Fruit fly (Drosophila melanogaster) whole organism, prepupa: ENCODE results near the gene Bace.

ENCODE experiments used
- CG10631 ChIP-seq: fragments of 200-800 bp; sonication (Bioruptor generic); optimal IDR thresholded peaks from 2 replicates; lab custom pipeline; 2016; ENCODE audit warnings: missing biosample characterization, missing genetic modification characterization
- CG11294 ChIP-seq: fragments of 200-800 bp; sonication (Bioruptor generic); IDR thresholded peaks from 2 replicates; pipeline ENCODE4 v1.3.6; 2022; ENCODE audit warnings: missing biosample characterization, missing genetic modification characterization
- CG11762 ChIP-seq: fragments of 200-800 bp; sonication (Bioruptor generic); optimal IDR thresholded peaks from 3 replicates; lab custom pipeline; 2016; ENCODE audit warnings: missing biosample characterization, missing genetic modification characterization; ENCODE audit not compliant: insufficient read depth
- CG3032 ChIP-seq: fragments of 200-800 bp; optimal IDR thresholded peaks from 2 replicates; lab custom pipeline; 2019; ENCODE audit warnings: missing biosample characterization, mild to moderate bottlenecking, missing genetic modification characterization, moderate library complexity
- CG31627 ChIP-seq: fragments of 200-800 bp; sonication (Bioruptor generic); optimal IDR thresholded peaks from 3 replicates; lab custom pipeline; 2016; ENCODE audit warnings: missing biosample characterization, missing genetic modification characterization
- CG34406 ChIP-seq: fragments of 200-800 bp; sonication (Bioruptor generic); optimal IDR thresholded peaks from 3 replicates; lab custom pipeline; 2016; ENCODE audit warnings: missing biosample characterization, missing genetic modification characterization
- CG3919 ChIP-seq: fragments of 200-800 bp; sonication (Bioruptor generic); optimal IDR thresholded peaks from 3 replicates; lab custom pipeline; 2016; ENCODE audit warnings: missing biosample characterization, missing genetic modification characterization
- CG4318 ChIP-seq: fragments of 200-800 bp; sonication (Bioruptor generic); optimal IDR thresholded peaks from 3 replicates; lab custom pipeline; 2017; ENCODE audit warnings: missing biosample characterization, mild to moderate bottlenecking, missing genetic modification characterization
- CG6163 ChIP-seq: fragments of 200-800 bp; sonication (Bioruptor generic); IDR thresholded peaks from 3 replicates; pipeline ENCODE4 v1.3.6; 2022; ENCODE audit warnings: missing biosample characterization, missing genetic modification characterization
- CG6276 ChIP-seq: fragments of 200-800 bp; sonication (Bioruptor generic); optimal IDR thresholded peaks from 2 replicates; lab custom pipeline; 2017; ENCODE audit warnings: missing biosample characterization, mild to moderate bottlenecking, missing genetic modification characterization
- CG6792 ChIP-seq: fragments of 200-800 bp; sonication (Bioruptor generic); optimal IDR thresholded peaks from 3 replicates; lab custom pipeline; 2016; ENCODE audit warnings: missing biosample characterization, missing genetic modification characterization
- CG6854 ChIP-seq: fragments of 200-800 bp; sonication (Bioruptor generic); optimal IDR thresholded peaks from 2 replicates; lab custom pipeline; 2017; ENCODE audit warnings: missing biosample characterization, mild to moderate bottlenecking, missing genetic modification characterization
- CG7368 ChIP-seq: fragments of 200-800 bp; sonication (Bioruptor generic); optimal IDR thresholded peaks from 3 replicates; lab custom pipeline; 2016; ENCODE audit warnings: missing biosample characterization, missing genetic modification characterization
- CG8632 ChIP-seq: fragments of 200-800 bp; sonication (Bioruptor generic); optimal IDR thresholded peaks from 3 replicates; lab custom pipeline; 2016; ENCODE audit warnings: missing biosample characterization, missing genetic modification characterization
- Eip75B ChIP-seq: fragments of 200-800 bp; sonication (Bioruptor generic); optimal IDR thresholded peaks from 3 replicates; lab custom pipeline; 2016; ENCODE audit warnings: missing biosample characterization, missing genetic modification characterization
- Eip78C ChIP-seq: fragments of 200-800 bp; sonication (Bioruptor generic); peaks from one replicate; lab custom pipeline; 2016; ENCODE audit warnings: missing biosample characterization, missing genetic modification characterization
- Ets21C ChIP-seq: fragments of 200-800 bp; sonication (Bioruptor generic); optimal IDR thresholded peaks from 3 replicates; lab custom pipeline; 2016; ENCODE audit warnings: missing biosample characterization, missing genetic modification characterization
- Ets96B ChIP-seq: fragments of 200-800 bp; optimal IDR thresholded peaks from 2 replicates; lab custom pipeline; 2019; ENCODE audit warnings: missing biosample characterization, mild to moderate bottlenecking, missing genetic modification characterization, moderate library complexity
- Hr38 ChIP-seq: sonication (Bioruptor generic); optimal IDR thresholded peaks from 2 replicates; lab custom pipeline; 2016; ENCODE audit warnings: missing biosample characterization, missing genetic modification characterization
- Hr39 ChIP-seq: fragments of 200-800 bp; sonication (Bioruptor generic); optimal IDR thresholded peaks from 2 replicates; lab custom pipeline; 2016; ENCODE audit warnings: missing biosample characterization, missing genetic modification characterization
- Hr4 ChIP-seq: fragments of 200-800 bp; sonication (Bioruptor generic); optimal IDR thresholded peaks from 3 replicates; lab custom pipeline; 2016; ENCODE audit warnings: missing biosample characterization, missing genetic modification characterization
- Lpt ChIP-seq: fragments of 200-800 bp; sonication (Bioruptor generic); optimal IDR thresholded peaks from 3 replicates; lab custom pipeline; 2016; ENCODE audit warnings: missing biosample characterization, missing genetic modification characterization
- Met ChIP-seq: fragments of 200-800 bp; sonication (Bioruptor generic); optimal IDR thresholded peaks from 3 replicates; lab custom pipeline; 2016; ENCODE audit warnings: missing biosample characterization, missing genetic modification characterization
- OdsH ChIP-seq: fragments of 200-800 bp; sonication (Bioruptor generic); optimal IDR thresholded peaks from 3 replicates; lab custom pipeline; 2016; ENCODE audit warnings: missing biosample characterization, missing genetic modification characterization
- Sox102F ChIP-seq: fragments of 200-800 bp; sonication (Bioruptor generic); optimal IDR thresholded peaks from 2 replicates; lab custom pipeline; 2016; ENCODE audit warnings: missing biosample characterization, mild to moderate bottlenecking, missing genetic modification characterization
- Sox14 ChIP-seq: fragments of 200-800 bp; sonication (Bioruptor generic); optimal IDR thresholded peaks from 3 replicates; lab custom pipeline; 2016; ENCODE audit warnings: missing biosample characterization, missing genetic modification characterization
- achi ChIP-seq: fragments of 200-800 bp; sonication (Bioruptor generic); optimal IDR thresholded peaks from 3 replicates; lab custom pipeline; 2016; ENCODE audit warnings: missing biosample characterization, missing genetic modification characterization
- acj6 ChIP-seq: fragments of 200-800 bp; sonication (Bioruptor generic); optimal IDR thresholded peaks from 3 replicates; lab custom pipeline; 2016; ENCODE audit warnings: missing biosample characterization, missing genetic modification characterization
- cyc ChIP-seq: fragments of 200-800 bp; sonication (Bioruptor generic); optimal IDR thresholded peaks from 3 replicates; lab custom pipeline; 2016; ENCODE audit warnings: missing biosample characterization, missing genetic modification characterization
- dac ChIP-seq: fragments of 200-800 bp; sonication (Bioruptor generic); optimal IDR thresholded peaks from 2 replicates; lab custom pipeline; 2017; ENCODE audit warnings: missing biosample characterization, mild to moderate bottlenecking, missing genetic modification characterization
- esn ChIP-seq: fragments of 200-800 bp; sonication (Bioruptor generic); optimal IDR thresholded peaks from 2 replicates; lab custom pipeline; 2016; ENCODE audit warnings: missing biosample characterization, mild to moderate bottlenecking, missing genetic modification characterization, moderate library complexity
- fd59A ChIP-seq: fragments of 200-800 bp; sonication (Bioruptor generic); optimal IDR thresholded peaks from 2 replicates; lab custom pipeline; 2017; ENCODE audit warnings: missing biosample characterization, mild to moderate bottlenecking, missing genetic modification characterization, missing genetic modification reagents
- fd85E ChIP-seq: fragments of 200-800 bp; sonication (Bioruptor generic); optimal IDR thresholded peaks from 3 replicates; lab custom pipeline; 2016; ENCODE audit warnings: missing biosample characterization, missing genetic modification characterization
- fkh ChIP-seq: fragments of 200-800 bp; sonication (Bioruptor generic); optimal IDR thresholded peaks from 3 replicates; lab custom pipeline; 2017; ENCODE audit warnings: missing biosample characterization, mild to moderate bottlenecking, missing genetic modification characterization, moderate library complexity
- lz ChIP-seq: fragments of 200-800 bp; sonication (Bioruptor generic); optimal IDR thresholded peaks from 3 replicates; lab custom pipeline; 2016; ENCODE audit warnings: missing biosample characterization, missing genetic modification characterization
- pdm3 ChIP-seq: fragments of 200-800 bp; sonication (Bioruptor generic); optimal IDR thresholded peaks from 3 replicates; lab custom pipeline; 2016; ENCODE audit warnings: missing biosample characterization, missing genetic modification characterization
- spab ChIP-seq: fragments of 200-800 bp; sonication (Bioruptor generic); optimal IDR thresholded peaks from 2 replicates; lab custom pipeline; 2017; ENCODE audit warnings: missing biosample characterization, mild to moderate bottlenecking, missing genetic modification characterization, missing genetic modification reagents
- svp ChIP-seq: fragments of 200-800 bp; sonication (Bioruptor generic); peaks from one replicate; lab custom pipeline; 2016; ENCODE audit warnings: missing biosample characterization, missing genetic modification characterization
- topi ChIP-seq: fragments of 200-800 bp; sonication (Bioruptor generic); optimal IDR thresholded peaks from 3 replicates; lab custom pipeline; 2016; ENCODE audit warnings: missing biosample characterization, missing genetic modification characterization
- vri ChIP-seq: fragments of 200-800 bp; sonication (Bioruptor generic); optimal IDR thresholded peaks from 3 replicates; lab custom pipeline; 2016; ENCODE audit warnings: missing biosample characterization, mild to moderate bottlenecking, missing genetic modification characterization

The Bace gene

DNA sequence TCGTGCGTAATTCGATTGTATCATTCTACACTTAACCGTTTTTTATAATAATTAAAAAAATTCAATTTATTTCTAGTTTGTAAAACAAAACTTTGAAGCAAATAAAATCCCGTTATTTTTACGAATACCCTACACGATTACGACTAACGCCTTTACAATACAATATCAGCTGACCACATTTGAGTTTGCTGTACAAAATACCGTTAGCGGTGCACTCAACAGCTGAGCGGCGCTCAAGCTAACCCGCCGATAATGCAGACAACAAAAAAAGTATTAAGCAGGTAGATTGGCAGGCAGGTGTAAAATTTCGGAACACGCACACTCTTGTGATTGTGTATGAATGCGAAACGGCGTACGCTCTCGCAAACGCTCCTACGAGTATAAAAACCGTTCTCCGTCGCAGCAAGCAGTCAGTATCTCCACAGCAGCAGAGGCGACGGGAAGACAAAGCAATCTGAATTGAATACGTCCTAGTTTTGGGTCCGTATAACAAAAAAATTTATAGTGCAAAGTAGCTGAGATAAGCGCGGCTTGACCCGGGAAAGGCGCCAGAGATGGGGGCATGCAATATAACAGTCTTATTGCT is 25.7 kb upstream of the Bace start, which contains the start of gene Acer (continued):
- TF ChIP-seq CG6792 (GFP tag; lab: Kevin White, UChicago) (no peak), achi (GFP tag; lab: Kevin White, UChicago) (no peak), Sox14 (GFP tag; lab: Kevin White, UChicago) (peak; percentile 16), esn (GFP tag; lab: Kevin White, UChicago) (peak; percentile 26), CG6163 (GFP tag; lab: Robert Waterston, UW) (peak; percentile 41; the same call in 1 of the 3 replicates), CG7368 (GFP tag; lab: Kevin White, UChicago) (no peak), fkh (GFP tag; lab: Kevin White, UChicago) (no peak), Ets96B (tag; lab: Kevin White, UChicago) (no peak), pdm3 (GFP tag; lab: Kevin White, UChicago) (no peak), Hr38 (GFP tag; lab: Kevin White, UChicago) (no peak), Eip75B (GFP tag; lab: Kevin White, UChicago) (no peak), CG6276 (GFP tag; lab: Kevin White, UChicago) (no peak)
- TF ChIP-seq, all 60 proteins: peak for 9

dm6 chr2L:8519390-8519789 is 23.3 kb upstream of the Bace start, which contains the start of gene Sgp:
Gene Sgp, plus strand, starts transcription at chr2L:8519690.
- TF ChIP-seq CG6854 (GFP tag; lab: Kevin White, UChicago) = no peak
- no peak for TF ChIP-seq fd59A
- TF ChIP-seq Eip78C (GFP tag; lab: Kevin White, UChicago) = no peak

DNA sequence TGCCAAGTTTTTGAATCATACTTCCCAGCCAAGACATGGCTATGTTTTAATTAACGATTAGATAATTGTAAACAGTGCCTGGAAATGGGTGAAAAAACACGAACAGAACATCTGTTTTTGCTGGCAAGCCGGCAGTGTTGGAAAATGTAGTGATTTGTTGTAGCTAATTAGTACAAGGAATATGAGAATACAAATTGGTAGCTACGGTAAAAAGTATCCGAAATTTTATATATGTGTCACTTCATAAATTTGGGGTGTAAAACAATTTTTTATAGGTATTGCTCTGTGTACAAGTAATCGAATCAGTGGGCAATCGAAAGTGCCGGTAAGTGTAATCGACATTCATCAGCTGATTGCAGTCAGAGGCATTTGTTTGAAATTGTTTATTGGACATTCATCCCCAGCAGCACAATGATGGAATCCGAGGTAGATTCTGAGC is 21.2 kb upstream of the Bace start, which contains the start of the genes mRpL51 and Uba4:
mRpL51 (minus strand) TSS at position 125 of the 439 bp plus-strand sequence.
Uba4 (plus strand) TSS at position 156 of the 439 bp plus-strand sequence.
- TF ChIP-seq CG34406 (GFP tag; lab: Kevin White, UChicago) (peak; percentile 39), Sox14 (GFP tag; lab: Kevin White, UChicago) (peak; percentile 54), Ets21C (GFP tag; lab: Kevin White, UChicago) (no peak), spab (no peak), CG31627 (peak; percentile 55), Eip78C (GFP tag; lab: Kevin White, UChicago) (peak; percentile 74), lz (GFP tag; lab: Kevin White, UChicago) (peak; percentile 45), Met (GFP tag; lab: Kevin White, UChicago) (no peak), esn (GFP tag; lab: Kevin White, UChicago) (peak; percentile 69), CG6792 (GFP tag; lab: Kevin White, UChicago) (peak; percentile 46), cyc (GFP tag; lab: Kevin White, UChicago) (peak; percentile 19), achi (GFP tag; lab: Kevin White, UChicago) (peak; percentile 59), acj6 (GFP tag; lab: Kevin White, UChicago) (peak; percentile 53), dac (GFP tag; lab: Kevin White, UChicago) (no peak), CG3919 (GFP tag; lab: Kevin White, UChicago) (peak; percentile 61), topi (GFP tag; lab: Kevin White, UChicago) (peak; percentile 57), CG11762 (GFP tag; lab: Kevin White, UChicago) (peak; percentile 8), CG10631 (GFP tag; lab: Kevin White, UChicago) (peak; percentile 41), CG3032 (tag; lab: Kevin White, UChicago) (peak; percentile 25), CG4318 (no peak), vri (peak; percentile 84), Hr39 (GFP tag; lab: Kevin White, UChicago) (peak; percentile 42), OdsH (GFP tag; lab: Kevin White, UChicago) (peak; percentile 56), Ets96B (tag; lab: Kevin White, UChicago) (peak; percentile 19)

dm6 chr2L:8514748-8515147 is 18.6 kb upstream of the Bace start, which contains the start of the genes CG13097 and PIG-U:
Gene CG13097, minus strand, starts transcription at chr2L:8514868.
Gene PIG-U, plus strand, starts transcription at chr2L:8515096.
- TF ChIP-seq esn (GFP tag; lab: Kevin White, UChicago) (peak; percentile 90), fd85E (GFP tag; lab: Kevin White, UChicago) (no peak), Sox102F (no peak), Ets21C (GFP tag; lab: Kevin White, UChicago) (no peak), CG6854 (GFP tag; lab: Kevin White, UChicago) (no peak), dac (GFP tag; lab: Kevin White, UChicago) (no peak), achi (GFP tag; lab: Kevin White, UChicago) (peak; percentile 82), OdsH (GFP tag; lab: Kevin White, UChicago) (peak; percentile 85), Eip75B (GFP tag; lab: Kevin White, UChicago) (no peak), fkh (GFP tag; lab: Kevin White, UChicago) (peak; percentile 79), CG3919 (GFP tag; lab: Kevin White, UChicago) (no peak), topi (GFP tag; lab: Kevin White, UChicago) (peak; percentile 84), CG4318 (no peak), vri (no peak), CG7368 (GFP tag; lab: Kevin White, UChicago) (no peak), Lpt (GFP tag; lab: Kevin White, UChicago) (peak; percentile 36), Eip78C (GFP tag; lab: Kevin White, UChicago) (peak; percentile 94), cyc (GFP tag; lab: Kevin White, UChicago) (peak; percentile 87), Met (GFP tag; lab: Kevin White, UChicago) (peak; percentile 86), acj6 (GFP tag; lab: Kevin White, UChicago) (peak; percentile 86), CG11294 (peak; percentile 42; the same call in 1 of the 2 replicates), CG8632 (no peak), Ets96B (tag; lab: Kevin White, UChicago) (peak; percentile 66), svp (GFP tag; lab: Kevin White, UChicago) (no peak), CG34406 (GFP tag; lab: Kevin White, UChicago) (peak; percentile 64), Hr4 (GFP tag; lab: Kevin White, UChicago) (no peak), spab (no peak), Sox14 (GFP tag; lab: Kevin White, UChicago) (no peak)
